Worm (Caenorhabditis elegans) whole organism, late embryonic: ENCODE results near the gene cya-1.

Experiments
- F13H6.1 ChIP-seq: sonication (generic microtip); optimal IDR thresholded peaks from 2 replicates; lab custom pipeline; 2016; ENCODE audit warnings: missing genetic modification characterization, missing compliant biosample characterization
- K02D7.2 ChIP-seq: sonication (generic microtip); optimal IDR thresholded peaks from 2 replicates; lab custom pipeline; 2017; ENCODE audit warnings: mild to moderate bottlenecking, missing genetic modification characterization, missing compliant biosample characterization
- K09A11.1 ChIP-seq: sonication (generic microtip); optimal IDR thresholded peaks from 2 replicates; lab custom pipeline; 2017; ENCODE audit warnings: antibody characterized with exemption, mild to moderate bottlenecking, missing genetic modification characterization, missing compliant biosample characterization; ENCODE audit not compliant: insufficient read depth
- ama-1 ChIP-seq: fragments of 150-350 bp; optimal IDR thresholded peaks from 2 replicates; lab custom pipeline; 2014
- ceh-18 ChIP-seq: sonication (generic microtip); optimal IDR thresholded peaks from 2 replicates; lab custom pipeline; 2016; ENCODE audit warnings: missing genetic modification characterization, missing compliant biosample characterization
- ceh-45 ChIP-seq: fragments of 200-800 bp; sonication (Bioruptor generic); IDR thresholded peaks from 2 replicates; pipeline ENCODE4 v1.3.6; 2022; ENCODE audit warnings: missing genetic modification reagents, missing genetic modification characterization, missing compliant biosample characterization
- ceh-48 ChIP-seq: sonication (generic microtip); optimal IDR thresholded peaks from 2 replicates; lab custom pipeline; 2016; ENCODE audit warnings: missing genetic modification characterization, inconsistent platforms, missing compliant biosample characterization
- ceh-6 ChIP-seq: fragments of 200-800 bp; sonication (Bioruptor generic); optimal IDR thresholded peaks from 2 replicates; lab custom pipeline; 2018; ENCODE audit warnings: mild to moderate bottlenecking, missing genetic modification characterization, missing compliant biosample characterization
- che-1 ChIP-seq: sonication (generic microtip); optimal IDR thresholded peaks from 2 replicates; lab custom pipeline; 2016; ENCODE audit warnings: mild to moderate bottlenecking, missing genetic modification characterization, missing compliant biosample characterization
- dmd-4 ChIP-seq: sonication (generic microtip); optimal IDR thresholded peaks from 2 replicates; lab custom pipeline; 2016; ENCODE audit warnings: borderline replicate concordance, missing genetic modification characterization, missing compliant biosample characterization
- ets-4 ChIP-seq: sonication (generic microtip); optimal IDR thresholded peaks from 2 replicates; lab custom pipeline; 2016; ENCODE audit warnings: missing genetic modification characterization, missing compliant biosample characterization
- eyg-1 ChIP-seq: sonication (generic microtip); optimal IDR thresholded peaks from 2 replicates; lab custom pipeline; 2016; ENCODE audit warnings: missing genotype, missing genetic modification characterization, missing compliant biosample characterization
- hlh-30 ChIP-seq: sonication (generic microtip); optimal IDR thresholded peaks from 2 replicates; lab custom pipeline; 2017; ENCODE audit warnings: antibody characterized with exemption, missing genetic modification characterization, missing compliant biosample characterization; ENCODE audit not compliant: insufficient read depth
- hlh-6 ChIP-seq: sonication (generic microtip); optimal IDR thresholded peaks from 2 replicates; lab custom pipeline; 2016; ENCODE audit warnings: missing genotype, missing genetic modification characterization, missing compliant biosample characterization
- lim-6 ChIP-seq: sonication (generic microtip); optimal IDR thresholded peaks from 2 replicates; lab custom pipeline; 2016; ENCODE audit warnings: missing genetic modification characterization, missing compliant biosample characterization
- lin-11 ChIP-seq: fragments of 200-800 bp; sonication (Bioruptor generic); optimal IDR thresholded peaks from 2 replicates; lab custom pipeline; 2018; ENCODE audit warnings: mild to moderate bottlenecking, missing genetic modification characterization, missing compliant biosample characterization
- nfya-1 ChIP-seq: sonication (generic microtip); optimal IDR thresholded peaks from 2 replicates; lab custom pipeline; 2017; ENCODE audit warnings: missing genetic modification characterization, mild to moderate bottlenecking, missing compliant biosample characterization, antibody characterized with exemption, moderate library complexity
- nhr-11 ChIP-seq: fragments of 150-350 bp; optimal IDR thresholded peaks from 2 replicates; lab custom pipeline; 2014; ENCODE audit warnings: missing biosample characterization, missing genetic modification characterization
- nhr-232 ChIP-seq: sonication (generic microtip); optimal IDR thresholded peaks from 2 replicates; lab custom pipeline; 2016; ENCODE audit warnings: missing genetic modification characterization, missing compliant biosample characterization
- npax-4 ChIP-seq: sonication (generic microtip); optimal IDR thresholded peaks from 2 replicates; lab custom pipeline; 2016; ENCODE audit warnings: missing genetic modification characterization, missing compliant biosample characterization
- odd-2 ChIP-seq: sonication (generic microtip); optimal IDR thresholded peaks from 2 replicates; lab custom pipeline; 2017; ENCODE audit warnings: antibody characterized with exemption, mild to moderate bottlenecking, missing genetic modification characterization, missing compliant biosample characterization
- pat-9 ChIP-seq: fragments of 200-800 bp; sonication (Bioruptor generic); optimal IDR thresholded peaks from 2 replicates; lab custom pipeline; 2018; ENCODE audit warnings: mild to moderate bottlenecking, missing genetic modification characterization, moderate library complexity, missing compliant biosample characterization
- pros-1 ChIP-seq: fragments of 150-350 bp; optimal IDR thresholded peaks from 2 replicates; lab custom pipeline; 2014; ENCODE audit warnings: missing biosample characterization, missing genetic modification reagents, missing genetic modification characterization
- ref-2 ChIP-seq: sonication (generic microtip); optimal IDR thresholded peaks from 2 replicates; lab custom pipeline; 2016; ENCODE audit warnings: missing genetic modification characterization, missing compliant biosample characterization
- sox-4 ChIP-seq: sonication (generic microtip); optimal IDR thresholded peaks from 2 replicates; lab custom pipeline; 2017; ENCODE audit warnings: mild to moderate bottlenecking, missing genetic modification characterization, inconsistent platforms, missing compliant biosample characterization
- syd-9 ChIP-seq: sonication (generic microtip); optimal IDR thresholded peaks from 2 replicates; lab custom pipeline; 2016; ENCODE audit warnings: mild to moderate bottlenecking, missing genetic modification characterization, moderate library complexity, missing compliant biosample characterization
- ttx-3 ChIP-seq: sonication (generic microtip); optimal IDR thresholded peaks from 2 replicates; lab custom pipeline; 2016; ENCODE audit warnings: missing genetic modification reagents, missing genetic modification characterization, missing compliant biosample characterization
- unc-42 ChIP-seq: sonication (generic microtip); optimal IDR thresholded peaks from 2 replicates; lab custom pipeline; 2016; ENCODE audit warnings: missing genotype, missing genetic modification characterization, missing compliant biosample characterization
- zip-5 ChIP-seq: sonication (generic microtip); optimal IDR thresholded peaks from 2 replicates; lab custom pipeline; 2016; ENCODE audit warnings: missing genetic modification characterization, missing compliant biosample characterization
- ztf-16 ChIP-seq: sonication (generic microtip); optimal IDR thresholded peaks from 2 replicates; lab custom pipeline; 2017; ENCODE audit warnings: missing genetic modification characterization, missing compliant biosample characterization

The cya-1 gene

DNA sequence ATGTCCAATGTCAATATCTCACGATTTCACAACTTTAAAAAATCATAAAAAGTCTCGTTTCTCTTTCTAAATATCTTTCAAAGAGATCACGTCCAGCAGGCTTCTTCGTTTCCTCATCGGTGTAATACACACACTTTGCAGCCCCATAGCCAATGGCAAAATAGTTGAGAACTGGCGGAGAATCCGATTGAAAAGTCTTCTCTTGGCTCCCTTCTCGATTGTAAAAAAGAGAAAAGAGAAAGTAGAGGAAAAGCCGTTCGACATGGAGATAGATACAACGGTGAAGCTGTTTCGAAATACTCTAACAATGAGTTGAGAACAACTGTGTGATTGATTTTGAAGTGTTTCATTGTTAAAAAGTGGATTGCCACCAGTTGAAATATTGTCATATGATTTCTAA, 42.7 kb upstream of the cya-1 start:
- TF ChIP-seq nfya-1 (tag; lab: Kevin White, UChicago) (peak; percentile 33), ama-1 (lab: Kevin White, UChicago) (no peak), ceh-18 (tag; lab: Kevin White, UChicago) (peak; percentile 19), ceh-45 (no peak), hlh-30 (tag; lab: Kevin White, UChicago) (no peak)

DNA sequence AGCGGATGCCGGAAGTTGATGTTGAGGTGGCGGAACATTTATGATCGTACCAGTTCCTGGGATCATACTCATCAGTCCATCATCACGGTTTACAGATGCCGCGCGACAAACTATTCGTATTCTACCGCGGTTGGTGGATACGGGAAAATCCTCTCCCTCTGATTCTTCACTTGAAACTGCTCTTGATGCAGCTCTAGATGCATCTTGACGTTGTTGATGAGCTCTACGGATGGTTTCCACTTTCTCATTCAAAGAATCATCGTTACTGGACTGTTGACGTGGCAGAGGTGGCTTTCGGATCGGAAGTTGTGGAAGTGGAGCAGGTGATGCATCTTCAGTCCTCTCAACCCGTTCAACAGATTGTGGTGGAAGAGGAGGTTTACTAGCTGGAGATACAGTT, 40.1 kb upstream of the cya-1 start:
- TF ChIP-seq pat-9 (no peak), ets-4 (tag; lab: Kevin White, UChicago) (no peak), hlh-30 (tag; lab: Kevin White, UChicago) (no peak), odd-2 (tag; lab: Kevin White, UChicago) (no peak), npax-4 (tag; lab: Kevin White, UChicago) (no peak), ref-2 (no peak), pros-1 (no peak), K02D7.2 (tag; lab: Kevin White, UChicago) (no peak), ceh-6 (GFP tag; lab: Kevin White, UChicago) (no peak), eyg-1 (no peak)

- no peak for TF ChIP-seq hlh-6 (tag; lab: Kevin White, UChicago)
- TF ChIP-seq zip-5: no peak
- no peak for TF ChIP-seq lim-6 (tag; lab: Kevin White, UChicago)
- TF ChIP-seq K02D7.2 (tag; lab: Kevin White, UChicago): no peak
- TF ChIP-seq dmd-4 (tag; lab: Kevin White, UChicago): no peak
- TF ChIP-seq sox-4 (tag; lab: Kevin White, UChicago): no peak
- no peak for TF ChIP-seq npax-4 (tag; lab: Kevin White, UChicago)
- no peak for TF ChIP-seq syd-9 (tag; lab: Kevin White, UChicago)
- TF ChIP-seq nhr-11: no peak
- TF ChIP-seq lin-11 (tag; lab: Kevin White, UChicago): no peak
- TF ChIP-seq odd-2 (tag; lab: Kevin White, UChicago): no peak
Measured at ce11 chrIII:9145765-9146164, 36.7 kb upstream of the cya-1 start, which contains the start of gene ZK512.8. Gene ZK512.8 (plus strand): TSS chrIII:9146065.

DNA sequence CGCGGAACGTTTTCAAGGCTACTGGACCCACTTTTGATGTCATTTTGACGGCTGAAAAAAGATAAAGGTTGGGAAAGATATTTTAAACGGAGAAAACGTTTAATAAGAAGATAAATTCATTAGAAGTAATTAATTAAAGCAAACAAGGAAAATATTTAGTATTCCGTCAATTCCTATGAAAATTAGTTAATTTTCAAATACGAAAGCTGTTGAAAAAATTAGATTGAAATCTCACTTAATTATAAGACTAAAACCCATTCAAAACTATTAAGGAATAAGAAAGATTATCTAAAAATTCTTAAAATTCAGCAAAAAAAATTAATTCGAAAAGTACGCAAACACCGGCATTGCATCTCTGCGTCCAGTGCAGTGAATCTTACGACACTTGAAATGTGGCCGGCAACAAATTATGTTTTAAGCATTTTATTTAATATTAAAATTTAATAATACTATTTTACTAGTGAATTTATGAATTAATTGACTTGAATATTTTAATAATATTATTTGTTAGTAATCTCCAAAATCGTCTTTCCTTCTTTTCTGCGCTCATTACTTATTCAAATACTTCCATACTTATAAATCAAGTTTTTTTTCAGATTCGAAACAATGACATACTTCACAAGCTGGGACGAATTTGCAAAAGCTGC, 35.8 kb upstream of the cya-1 start, which contains the start of the genes ZK512.2 and ZK512.4:
Gene ZK512.2 (minus strand): TSS at position 51 of the 647 bp plus-strand sequence.
Gene ZK512.4 (plus strand): TSS at position 597 of the 647 bp plus-strand sequence.
- TF ChIP-seq unc-42 (tag; lab: Kevin White, UChicago) (peak; percentile 8), ttx-3 (no peak)

ce11 chrIII:9143911-9144310, 34.8 kb upstream of the cya-1 start, which contains the start of gene ZK512.11:
Gene ZK512.11 (plus strand): TSS chrIII:9144211.
- TF ChIP-seq nhr-232 (no peak), nfya-1 (tag; lab: Kevin White, UChicago) (peak; percentile 7), unc-42 (tag; lab: Kevin White, UChicago) (peak; percentile 64), ceh-48 (peak; percentile 69)
- TF ChIP-seq, all 69 proteins: peak for 3

ce11 chrIII:9138601-9139000, 29.5 kb upstream of the cya-1 start, which contains the start of gene ZK512.7:
Gene ZK512.7 (minus strand): TSS chrIII:9138701.
- no peak for TF ChIP-seq che-1 (tag; lab: Kevin White, UChicago)
- no peak for TF ChIP-seq K09A11.1 (tag; lab: Kevin White, UChicago)
- no peak for TF ChIP-seq ztf-16 (tag; lab: Kevin White, UChicago)
- TF ChIP-seq ama-1 (lab: Kevin White, UChicago): no peak
- no peak for TF ChIP-seq F13H6.1
- no peak for TF ChIP-seq ceh-18 (tag; lab: Kevin White, UChicago)
- TF ChIP-seq, all 69 proteins: peak for 0
